Fruit fly (Drosophila melanogaster): ENCODE results near the gene CG32756.

The CG32756 gene

DNA sequence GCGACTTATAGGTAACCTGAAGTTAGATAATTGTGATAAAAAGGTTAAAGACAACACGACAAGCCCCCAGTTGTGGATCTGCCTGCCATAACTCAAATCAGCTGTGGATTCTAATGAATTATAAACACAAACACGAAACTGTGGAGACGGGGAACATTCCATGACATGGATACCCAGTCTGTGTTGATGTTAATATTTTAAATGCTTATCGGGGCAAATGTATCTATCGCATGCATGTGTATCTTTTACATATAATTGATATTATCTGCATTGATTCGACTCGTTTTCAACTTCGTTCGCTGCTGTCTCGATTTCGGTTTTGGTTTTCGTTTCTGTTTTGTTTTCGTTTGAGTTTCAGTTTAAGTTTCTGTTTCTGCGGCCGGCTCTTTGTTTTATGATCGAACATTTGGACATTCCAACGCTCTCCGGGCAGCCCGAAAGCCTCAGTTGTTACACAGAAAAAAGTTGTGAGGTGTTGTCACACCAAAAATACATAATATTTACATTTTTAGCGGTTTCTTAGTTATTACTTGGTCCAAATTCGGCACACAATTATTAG is 47.4 kb downstream of the CG32756 start:
- no peak for TF ChIP-seq CG1621 (tag; optimal IDR thresholded peaks at IDR 0.05)
- peak; percentile 60 for TF ChIP-seq svp (GFP tag)

DNA sequence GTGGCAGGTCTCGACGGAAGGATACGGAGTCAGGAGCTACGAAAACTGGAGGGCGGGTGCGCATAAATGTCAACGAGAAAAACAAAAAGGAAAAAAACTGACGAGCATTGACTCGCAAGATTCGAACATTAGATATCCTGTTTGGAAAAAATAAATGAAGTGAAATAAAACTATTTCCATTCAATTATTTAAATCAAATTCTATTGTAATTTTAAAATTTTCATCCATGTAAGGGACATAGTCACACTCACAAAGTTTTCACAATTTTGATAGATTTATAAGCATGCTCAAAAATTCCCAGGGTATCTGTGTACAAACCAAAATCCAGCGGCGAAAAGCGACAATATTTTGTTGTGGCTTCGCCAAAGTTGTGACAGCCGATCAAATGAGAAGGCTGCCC is 50.5 kb downstream of the CG32756 start:
- TF ChIP-seq CG6854 (GFP tag; optimal IDR thresholded peaks at IDR 0.05) (no peak), svp (GFP tag) (peak; percentile 55), Ets21C (GFP tag; optimal IDR thresholded peaks at IDR 0.05) (no peak), salr (GFP tag; optimal IDR thresholded peaks at IDR 0.05) (no peak), CG6163 (GFP tag; IDR thresholded peaks at IDR 0.05) (0 out of 3 replicates have a peak, but pooled peaks have one; percentile 19), Sox15 (GFP tag; optimal IDR thresholded peaks at IDR 0.05) (no peak), Hr39 (GFP tag; optimal IDR thresholded peaks at IDR 0.05) (peak; percentile 11), CG7368 (GFP tag; optimal IDR thresholded peaks at IDR 0.05) (no peak), CG11762 (GFP tag; optimal IDR thresholded peaks at IDR 0.05; ENCODE audit: insufficient read depth) (no peak), esn (GFP tag; optimal IDR thresholded peaks at IDR 0.05) (peak; percentile 16), CG8119 (GFP tag; IDR thresholded peaks at IDR 0.05) (no peak), Met (GFP tag; optimal IDR thresholded peaks at IDR 0.05) (peak; percentile 1), CG15336 (GFP tag; IDR thresholded peaks at IDR 0.05) (0 out of 2 replicates have a peak, but pooled peaks have one; percentile 14), spab (GFP tag; optimal IDR thresholded peaks at IDR 0.05) (no peak), fd85E (GFP tag; optimal IDR thresholded peaks at IDR 0.05) (no peak), CG10631 (GFP tag; optimal IDR thresholded peaks at IDR 0.05) (no peak), Hr38 (GFP tag; optimal IDR thresholded peaks at IDR 0.05) (no peak), acj6 (GFP tag; optimal IDR thresholded peaks at IDR 0.05) (no peak), CG16779 (tag; optimal IDR thresholded peaks at IDR 0.05) (no peak), Hr4 (GFP tag; optimal IDR thresholded peaks at IDR 0.05) (no peak), CG31627 (GFP tag; optimal IDR thresholded peaks at IDR 0.05) (peak; percentile 19), Smox (GFP tag; optimal IDR thresholded peaks at IDR 0.05) (peak; percentile 34), CG1621 (tag; optimal IDR thresholded peaks at IDR 0.05) (no peak), CG32006 (GFP tag; optimal IDR thresholded peaks at IDR 0.05) (no peak), CG3032 (tag; optimal IDR thresholded peaks at IDR 0.05) (no peak), lz (GFP tag; optimal IDR thresholded peaks at IDR 0.05) (peak; percentile 21), ss (GFP tag; optimal IDR thresholded peaks at IDR 0.05) (no peak), achi (GFP tag; optimal IDR thresholded peaks at IDR 0.05) (no peak), net (GFP tag; optimal IDR thresholded peaks at IDR 0.05) (no peak), topi (GFP tag; optimal IDR thresholded peaks at IDR 0.05) (peak; percentile 10), cyc (GFP tag; optimal IDR thresholded peaks at IDR 0.05) (peak; percentile 6), Eip78C (GFP tag) (peak; percentile 59), Gug (GFP tag; IDR thresholded peaks at IDR 0.05) (no peak), CG3919 (GFP tag; optimal IDR thresholded peaks at IDR 0.05) (no peak), CG34406 (GFP tag; optimal IDR thresholded peaks at IDR 0.05) (no peak), Eip75B (GFP tag; optimal IDR thresholded peaks at IDR 0.05) (no peak), Ets96B (tag; optimal IDR thresholded peaks at IDR 0.05) (no peak)

DNA sequence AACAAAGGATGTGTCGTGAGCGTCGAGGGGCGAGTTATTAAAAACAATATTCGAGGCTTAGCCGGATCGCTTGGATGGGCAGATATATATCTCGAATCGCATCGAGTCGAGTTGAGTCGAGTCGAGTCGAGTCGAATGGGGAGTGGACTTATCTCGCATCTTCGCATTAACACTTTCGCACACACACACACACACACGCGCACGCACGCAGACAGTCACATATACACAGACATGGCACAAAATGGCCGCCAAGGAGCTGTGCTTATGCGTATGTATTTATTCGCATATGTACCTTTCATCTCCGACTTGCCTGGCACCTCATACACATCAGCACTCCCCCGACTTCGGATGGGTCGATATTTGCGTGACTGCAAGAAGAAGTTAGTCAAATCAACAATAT is 52.4 kb downstream of the CG32756 start:
- TF ChIP-seq CG1621 (tag; optimal IDR thresholded peaks at IDR 0.05) (no peak), cyc (GFP tag; optimal IDR thresholded peaks at IDR 0.05) (no peak), Lpt (GFP tag; optimal IDR thresholded peaks at IDR 0.05) (no peak), CG6276 (GFP tag; optimal IDR thresholded peaks at IDR 0.05) (no peak), Ets21C (GFP tag; optimal IDR thresholded peaks at IDR 0.05) (no peak), Smox (GFP tag; optimal IDR thresholded peaks at IDR 0.05) (no peak), net (GFP tag; optimal IDR thresholded peaks at IDR 0.05) (no peak), spab (GFP tag; optimal IDR thresholded peaks at IDR 0.05) (no peak), fd85E (GFP tag; optimal IDR thresholded peaks at IDR 0.05) (no peak), CG11762 (GFP tag; optimal IDR thresholded peaks at IDR 0.05; ENCODE audit: insufficient read depth) (no peak), salr (GFP tag; optimal IDR thresholded peaks at IDR 0.05) (no peak), fkh (GFP tag; optimal IDR thresholded peaks at IDR 0.05) (no peak), pdm3 (GFP tag; optimal IDR thresholded peaks at IDR 0.05) (no peak), svp (GFP tag) (no peak), ss (GFP tag; optimal IDR thresholded peaks at IDR 0.05) (no peak), CG16779 (tag; optimal IDR thresholded peaks at IDR 0.05) (no peak)

Measured in whole organism, prepupa.